Worm (Caenorhabditis elegans) whole organism, midembryonic: ENCODE measurements around the gene mecr-1.

Experiments used
- cog-1 ChIP-seq: sonication (generic microtip); optimal IDR thresholded peaks from 2 replicates; lab custom pipeline; 2016; ENCODE audit warnings: missing genetic modification characterization, missing compliant biosample characterization
- med-1 ChIP-seq: sonication (generic microtip); optimal IDR thresholded peaks from 2 replicates; lab custom pipeline; 2017; ENCODE audit warnings: missing genetic modification characterization, mild to moderate bottlenecking, missing compliant biosample characterization, antibody characterized with exemption, missing genetic modification reagents; ENCODE audit not compliant: insufficient read depth
- tab-1 ChIP-seq: fragments of 200-800 bp; sonication (Bioruptor generic); IDR thresholded peaks from 2 replicates; pipeline ENCODE4 v1.3.6; 2022; ENCODE audit warnings: missing genetic modification characterization, missing compliant biosample characterization
- ztf-23 ChIP-seq: fragments of 200-800 bp; sonication (Bioruptor generic); IDR thresholded peaks from 2 replicates; pipeline ENCODE4 v1.3.6; 2022; ENCODE audit warnings: missing genetic modification reagents, missing genetic modification characterization, missing compliant biosample characterization
- ztf-29 ChIP-seq: fragments of 200-800 bp; sonication (Bioruptor generic); IDR thresholded peaks from 2 replicates; pipeline ENCODE4 v1.3.6; 2022; ENCODE audit warnings: missing genetic modification reagents, missing genetic modification characterization, missing compliant biosample characterization

ce11 chrII:13183228-13183755 lies 3.8 kb downstream of the mecr-1 start, which contains the start of the genes W09H1.4 and his-73:
- TF ChIP-seq med-1 (GFP tag; lab: Kevin White, UChicago) (no peak), ztf-29 (no peak), ztf-23 (GFP tag; lab: Robert Waterston, UW) (no peak), tab-1 (GFP tag; lab: Robert Waterston, UW) (no peak), cog-1 (tag; lab: Kevin White, UChicago) (no peak)
